Worm (Caenorhabditis elegans) whole organism, L2 larva: ENCODE data around the gene pho-8.

Experiments
- egl-27 ChIP-seq: sonication (generic microtip); optimal IDR thresholded peaks from 3 replicates; lab custom pipeline; 2017; ENCODE audit warnings: missing biosample characterization, missing genetic modification reagents, missing genetic modification characterization
- nhr-6 ChIP-seq: fragments of 150-350 bp; optimal IDR thresholded peaks from 2 replicates; lab custom pipeline; 2014; ENCODE audit warnings: missing biosample characterization, missing genetic modification characterization
- ztf-11 ChIP-seq: sonication (generic microtip); optimal IDR thresholded peaks from 2 replicates; lab custom pipeline; 2017; ENCODE audit warnings: missing biosample characterization, missing genetic modification characterization
- ztf-4 ChIP-seq: fragments of 150-350 bp; optimal IDR thresholded peaks from 2 replicates; lab custom pipeline; 2014; ENCODE audit warnings: missing biosample characterization, missing genetic modification characterization

- no peak for TF ChIP-seq nhr-6 (tag; lab: Kevin White, UChicago)
- TF ChIP-seq ztf-4 = no peak
- no peak for TF ChIP-seq ztf-11 (tag; lab: Kevin White, UChicago)
- no peak for TF ChIP-seq egl-27 (tag; lab: Kevin White, UChicago)
Observed at ce11 chrV:11787258-11787657, 46.2 kb upstream of the pho-8 start, which contains the start of gene F55A11.7.
